Worm (Caenorhabditis elegans) whole organism, L4 larva: Measurements from ENCODE around the gene Y45F3A.5.

Source experiments
- F37D6.2 ChIP-seq: sonication (generic microtip); optimal IDR thresholded peaks from 2 replicates; lab custom pipeline; 2016; ENCODE audit warnings: mild to moderate bottlenecking, missing genetic modification characterization, missing compliant biosample characterization
- F44E2.7 ChIP-seq: fragments of 200-800 bp; sonication (Bioruptor generic); IDR thresholded peaks from 2 replicates; pipeline ENCODE4 v2.1.2; 2022; ENCODE audit warnings: missing genetic modification characterization, missing compliant biosample characterization
- R02D3.7 ChIP-seq: fragments of 150-350 bp; sonication (generic microtip); optimal IDR thresholded peaks from 3 replicates; lab custom pipeline; 2014; ENCODE audit warnings: missing biosample characterization, missing genetic modification characterization
- Y5F2A.4 ChIP-seq: fragments of 200-800 bp; sonication (Bioruptor generic); optimal IDR thresholded peaks from 2 replicates; lab custom pipeline; 2018; ENCODE audit warnings: mild to moderate bottlenecking, missing genetic modification characterization, missing compliant biosample characterization
- Y75B8A.6 ChIP-seq: fragments of 200-800 bp; sonication (Bioruptor generic); IDR thresholded peaks from 2 replicates; pipeline ENCODE4 v1.3.6; 2022; ENCODE audit warnings: missing genetic modification reagents, missing genetic modification characterization, missing compliant biosample characterization
- aha-1 ChIP-seq: fragments of 150-350 bp; peaks from one replicate; lab custom pipeline; 2014; ENCODE audit warnings: missing biosample characterization, missing genetic modification characterization
- attf-4 ChIP-seq: sonication (generic microtip); optimal IDR thresholded peaks from 3 replicates; lab custom pipeline; 2017; ENCODE audit warnings: missing biosample characterization, missing genetic modification characterization
- ceh-20 ChIP-seq: fragments of 200-800 bp; sonication (Bioruptor generic); IDR thresholded peaks from 2 replicates; pipeline ENCODE4 v1.3.6; 2022; ENCODE audit warnings: missing genetic modification reagents, missing genetic modification characterization, missing compliant biosample characterization
- ceh-32 ChIP-seq: sonication (generic microtip); optimal IDR thresholded peaks from 2 replicates; lab custom pipeline; 2016; ENCODE audit warnings: mild to moderate bottlenecking, missing genetic modification characterization, missing compliant biosample characterization; ENCODE audit not compliant: poor library complexity
- ceh-44 ChIP-seq: fragments of 200-800 bp; sonication (Bioruptor generic); IDR thresholded peaks from 2 replicates; pipeline ENCODE4 v1.3.6; 2022; ENCODE audit warnings: missing genetic modification reagents, missing genetic modification characterization, missing compliant biosample characterization
- ceh-82 ChIP-seq: sonication (generic microtip); optimal IDR thresholded peaks from 2 replicates; lab custom pipeline; 2017; ENCODE audit warnings: missing biosample characterization, missing genetic modification characterization
- daf-16 ChIP-seq, 3 experiments: sonication (generic microtip); optimal IDR thresholded peaks; 2 replicates each; lab custom pipeline; 2016 to 2017; ENCODE audit warnings: missing genetic modification characterization in 3 of 3, missing genetic modification reagents in 3 of 3, mild to moderate bottlenecking in 2 of 3, missing compliant biosample characterization in 2 of 3, missing biosample characterization in 1 of 3, moderate library complexity in 1 of 3
- dmd-6 ChIP-seq: fragments of 200-800 bp; sonication (Bioruptor generic); IDR thresholded peaks from 2 replicates; pipeline ENCODE4 v1.3.6; 2022; ENCODE audit warnings: missing genetic modification reagents, missing genetic modification characterization, missing compliant biosample characterization
- dmd-8 ChIP-seq: fragments of 200-800 bp; sonication (Bioruptor generic); IDR thresholded peaks from 2 replicates; pipeline ENCODE4 v1.3.6; 2022; ENCODE audit warnings: missing genetic modification characterization, missing compliant biosample characterization
- dmd-9 ChIP-seq: fragments of 200-800 bp; sonication (Bioruptor generic); IDR thresholded peaks from 2 replicates; pipeline ENCODE4 v1.3.6; 2022; ENCODE audit warnings: missing genetic modification reagents, missing genetic modification characterization, missing compliant biosample characterization
- dpl-1 ChIP-seq: fragments of 150-350 bp; optimal IDR thresholded peaks from 2 replicates; lab custom pipeline; 2014; ENCODE audit warnings: missing biosample characterization, missing genetic modification reagents, missing genetic modification characterization
- duxl-1 ChIP-seq: sonication (generic microtip); optimal IDR thresholded peaks from 2 replicates; lab custom pipeline; 2016; ENCODE audit warnings: mild to moderate bottlenecking, missing genetic modification characterization, moderate library complexity, missing compliant biosample characterization; ENCODE audit not compliant: poor library complexity
- egl-27 ChIP-seq: sonication (generic microtip); optimal IDR thresholded peaks from 3 replicates; lab custom pipeline; 2017; ENCODE audit warnings: missing biosample characterization, missing genetic modification reagents, missing genetic modification characterization
- egl-43 ChIP-seq: fragments of 200-800 bp; sonication (Bioruptor generic); IDR thresholded peaks from 2 replicates; pipeline ENCODE4 v1.3.6; 2022; ENCODE audit warnings: missing genetic modification reagents, missing genetic modification characterization, missing compliant biosample characterization
- hif-1 ChIP-seq, 2 experiments: sonication (generic microtip); optimal IDR thresholded peaks; 2 replicates each; lab custom pipeline; 2016 to 2017; ENCODE audit warnings: missing compliant biosample characterization in 2 of 2, missing genetic modification characterization in 2 of 2, missing genetic modification reagents in 2 of 2, missing genotype in 2 of 2, mild to moderate bottlenecking in 1 of 2
- hlh-30 ChIP-seq: sonication (generic microtip); optimal IDR thresholded peaks from 2 replicates; lab custom pipeline; 2017; ENCODE audit warnings: antibody characterized with exemption, mild to moderate bottlenecking, missing genetic modification characterization, missing compliant biosample characterization; ENCODE audit not compliant: insufficient read depth
- hmg-1.1 ChIP-seq: fragments of 200-800 bp; sonication (Bioruptor generic); IDR thresholded peaks from 2 replicates; pipeline ENCODE4 v1.3.6; 2022; ENCODE audit warnings: missing genetic modification reagents, missing genetic modification characterization, missing compliant biosample characterization
- lim-7 ChIP-seq: fragments of 200-800 bp; sonication (Bioruptor generic); IDR thresholded peaks from 2 replicates; pipeline ENCODE4 v1.3.6; 2022; ENCODE audit warnings: missing genetic modification characterization, missing compliant biosample characterization
- lin-1 ChIP-seq: fragments of 200-800 bp; sonication (Bioruptor generic); IDR thresholded peaks from 2 replicates; pipeline ENCODE4 v1.3.6; 2022; ENCODE audit warnings: missing genetic modification reagents, missing genetic modification characterization, missing compliant biosample characterization
- lin-15B ChIP-seq: fragments of 150-350 bp; sonication (generic microtip); optimal IDR thresholded peaks from 3 replicates; lab custom pipeline; 2014; ENCODE audit warnings: missing biosample characterization, missing genetic modification characterization
- lin-38 ChIP-seq: fragments of 200-800 bp; sonication (Bioruptor generic); IDR thresholded peaks from 2 replicates; pipeline ENCODE4 v1.3.6; 2022; ENCODE audit warnings: missing genetic modification reagents, missing genetic modification characterization, missing compliant biosample characterization
- mdl-1 ChIP-seq, 2 experiments: fragments of 150-350 bp in 1 of 2; sonication (generic microtip) in 1 of 2; optimal IDR thresholded peaks; 2 replicates each; lab custom pipeline; 2014 to 2017; ENCODE audit warnings: missing biosample characterization in 2 of 2, missing genetic modification characterization in 2 of 2
- mxl-2 ChIP-seq: fragments of 200-800 bp; sonication (Bioruptor generic); conservative IDR thresholded peaks from 2 replicates; pipeline ENCODE4 v1.3.6; 2022; ENCODE audit warnings: missing genetic modification reagents, missing genetic modification characterization, missing compliant biosample characterization
- nhr-11 ChIP-seq: fragments of 150-350 bp; optimal IDR thresholded peaks from 2 replicates; lab custom pipeline; 2014; ENCODE audit warnings: missing biosample characterization, missing genetic modification characterization
- nhr-237 ChIP-seq: sonication (generic microtip); optimal IDR thresholded peaks from 2 replicates; lab custom pipeline; 2017; ENCODE audit warnings: missing biosample characterization, missing genetic modification characterization
- nhr-28 ChIP-seq: fragments of 150-350 bp; optimal IDR thresholded peaks from 2 replicates; lab custom pipeline; 2014; ENCODE audit warnings: missing biosample characterization, missing genetic modification characterization
- nhr-41 ChIP-seq: fragments of 200-800 bp; sonication (Bioruptor generic); IDR thresholded peaks from 2 replicates; pipeline ENCODE4 v1.3.6; 2022; ENCODE audit warnings: missing genetic modification reagents, missing genetic modification characterization, missing compliant biosample characterization
- nhr-6 ChIP-seq: fragments of 150-350 bp; optimal IDR thresholded peaks from 2 replicates; lab custom pipeline; 2014; ENCODE audit warnings: missing biosample characterization, missing genetic modification characterization
- nhr-77 ChIP-seq: fragments of 150-350 bp; optimal IDR thresholded peaks from 2 replicates; lab custom pipeline; 2014; ENCODE audit warnings: missing biosample characterization, missing genetic modification characterization
- pqm-1 ChIP-seq: sonication (generic microtip); optimal IDR thresholded peaks from 2 replicates; lab custom pipeline; 2017; ENCODE audit warnings: missing biosample characterization, missing genetic modification characterization
- sdz-12 ChIP-seq: fragments of 200-800 bp; sonication (Bioruptor generic); optimal IDR thresholded peaks from 2 replicates; lab custom pipeline; 2018; ENCODE audit warnings: mild to moderate bottlenecking, missing genetic modification characterization, missing compliant biosample characterization
- skn-1 ChIP-seq: fragments of 150-350 bp; optimal IDR thresholded peaks from 2 replicates; lab custom pipeline; 2014; ENCODE audit warnings: missing biosample characterization, missing genetic modification characterization
- snpc-4 ChIP-seq: fragments of 150-350 bp; optimal IDR thresholded peaks from 2 replicates; lab custom pipeline; 2014; ENCODE audit warnings: missing biosample characterization, missing genetic modification characterization
- spr-1 ChIP-seq: sonication (generic microtip); optimal IDR thresholded peaks from 2 replicates; lab custom pipeline; 2016; ENCODE audit warnings: mild to moderate bottlenecking, missing genetic modification characterization, missing compliant biosample characterization
- spr-3 ChIP-seq: fragments of 200-800 bp; sonication (Bioruptor generic); optimal IDR thresholded peaks from 2 replicates; lab custom pipeline; 2018; ENCODE audit warnings: mild to moderate bottlenecking, missing genetic modification characterization, missing compliant biosample characterization
- tra-1 ChIP-seq: fragments of 200-800 bp; sonication (Bioruptor generic); IDR thresholded peaks from 2 replicates; pipeline ENCODE4 v1.3.6; 2022; ENCODE audit warnings: missing genetic modification reagents, missing genetic modification characterization, missing compliant biosample characterization
- unc-62 ChIP-seq, 3 experiments: fragments of 150-350 bp in 1 of 3; sonication (generic microtip); optimal IDR thresholded peaks in 2 of 3; peaks in 1 of 3; 1 replicate in 1 of 3; 2 replicates in 2 of 3; lab custom pipeline; 2014 to 2017; ENCODE audit warnings: missing biosample characterization in 3 of 3, missing genetic modification characterization in 3 of 3, missing genetic modification reagents in 3 of 3, missing genotype in 1 of 3
- zag-1 ChIP-seq: fragments of 150-350 bp; optimal IDR thresholded peaks from 2 replicates; lab custom pipeline; 2014; ENCODE audit warnings: missing biosample characterization, missing genetic modification characterization
- zfp-2 ChIP-seq: sonication (generic microtip); optimal IDR thresholded peaks from 2 replicates; lab custom pipeline; 2016; ENCODE audit warnings: mild to moderate bottlenecking, missing genetic modification characterization, missing compliant biosample characterization
- ztf-7 ChIP-seq: fragments of 150-350 bp; optimal IDR thresholded peaks from 2 replicates; lab custom pipeline; 2014; ENCODE audit warnings: missing biosample characterization, missing genetic modification characterization

Gene Y45F3A.5

DNA sequence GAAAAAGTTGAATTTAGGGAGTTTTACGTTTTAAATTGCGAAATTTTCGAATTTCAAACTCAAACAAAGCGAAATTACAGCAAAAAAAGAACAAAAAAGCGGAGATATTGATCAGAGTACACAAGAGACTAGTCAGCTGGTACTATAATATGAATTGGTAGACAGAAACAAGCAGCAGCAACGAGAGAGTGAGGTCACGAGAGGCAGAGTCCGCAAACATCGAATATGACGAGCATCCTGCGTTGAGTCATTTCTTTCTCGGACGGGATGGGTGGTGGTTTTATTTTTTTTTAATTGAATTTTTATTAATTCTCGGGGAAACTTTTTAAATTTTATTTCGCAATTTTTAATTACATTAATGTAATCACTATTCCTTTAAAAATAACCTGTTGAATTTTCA, 13.6 kb upstream of the Y45F3A.5 start (continued):
- peak in 1 of 2 experiments; percentile 78 for TF ChIP-seq unc-62 (GFP tag; optimal IDR thresholded peaks at IDR 0.05 in 1 of 2; lab: Kevin White, UChicago)
- TF ChIP-seq unc-62 (tag; optimal IDR thresholded peaks at IDR 0.05; lab: Kevin White, UChicago): no peak
- peak; percentile 80 for TF ChIP-seq nhr-28
- TF ChIP-seq duxl-1 (tag; lab: Kevin White, UChicago): peak; percentile 31
- no peak for TF ChIP-seq ceh-20
- peak; percentile 62 for TF ChIP-seq lin-38 (GFP tag; lab: Robert Waterston, UW)
- peak; percentile 40 for TF ChIP-seq nhr-11 (tag; lab: Kevin White, UChicago)
- TF ChIP-seq lin-15B: no peak
- no peak for TF ChIP-seq nhr-237 (tag; lab: Kevin White, UChicago)
- no peak for TF ChIP-seq F37D6.2 (tag; lab: Kevin White, UChicago)
- no peak for TF ChIP-seq ceh-32 (tag; lab: Kevin White, UChicago)
- no peak for TF ChIP-seq zfp-2 (tag; lab: Kevin White, UChicago)
- no peak for TF ChIP-seq spr-1 (tag; lab: Kevin White, UChicago)
- TF ChIP-seq lim-7 (GFP tag; lab: Robert Waterston, UW): no peak
- TF ChIP-seq tra-1 (GFP tag; lab: Robert Waterston, UW): no peak
- peak; percentile 52; the same call in 1 of the 2 replicates for TF ChIP-seq dmd-6 (GFP tag; lab: Robert Waterston, UW)
- TF ChIP-seq spr-3 (GFP tag; lab: Kevin White, UChicago): no peak
- no peak for TF ChIP-seq lin-1
- TF ChIP-seq ztf-7 (tag; lab: Kevin White, UChicago): peak; percentile 13
- TF ChIP-seq attf-4 (tag; lab: Kevin White, UChicago): no peak
- no peak for TF ChIP-seq Y75B8A.6
- TF ChIP-seq nhr-77 (tag; lab: Kevin White, UChicago): peak; percentile 14
- TF ChIP-seq egl-43 (GFP tag; lab: Robert Waterston, UW): no peak
- no peak for TF ChIP-seq mxl-2 (GFP tag; lab: Robert Waterston, UW)
- TF ChIP-seq daf-16 (GFP tag; optimal IDR thresholded peaks at IDR 0.05; lab: Kevin White, UChicago): no peak
- TF ChIP-seq daf-16 (tag; optimal IDR thresholded peaks at IDR 0.05; lab: Kevin White, UChicago): peak; percentile 70
- peak; percentile 70 for TF ChIP-seq dpl-1 (GFP tag; lab: Kevin White, UChicago)
- TF ChIP-seq mdl-1 (tag; optimal IDR thresholded peaks at IDR 0.05; lab: Kevin White, UChicago): peak in 1 of 2 experiments; percentile 50
- peak in 1 of 2 experiments; percentile 44 for TF ChIP-seq hif-1 (tag; optimal IDR thresholded peaks at IDR 0.05; lab: Kevin White, UChicago)
- no peak for TF ChIP-seq ceh-82
- no peak for TF ChIP-seq egl-27 (tag; lab: Kevin White, UChicago)
- no peak for TF ChIP-seq Y5F2A.4
- peak; percentile 94 for TF ChIP-seq aha-1 (tag; lab: Kevin White, UChicago)
- TF ChIP-seq hlh-30 (tag; lab: Kevin White, UChicago): peak; percentile 99
- no peak for TF ChIP-seq dmd-8 (GFP tag; lab: Robert Waterston, UW)
- no peak for TF ChIP-seq snpc-4 (tag; lab: Kevin White, UChicago)
- TF ChIP-seq F44E2.7 (GFP tag; lab: Robert Waterston, UW): no peak
- TF ChIP-seq dmd-9 (GFP tag; lab: Robert Waterston, UW): no peak
- no peak for TF ChIP-seq pqm-1 (tag; lab: Kevin White, UChicago)
- no peak for TF ChIP-seq sdz-12
- TF ChIP-seq hmg-1.1 (GFP tag; lab: Robert Waterston, UW): peak; percentile 74
- TF ChIP-seq nhr-6 (tag; lab: Kevin White, UChicago): peak; percentile 84
- no peak for TF ChIP-seq skn-1 (tag; lab: Kevin White, UChicago)
- TF ChIP-seq R02D3.7 (tag; lab: Kevin White, UChicago): no peak
- no peak for TF ChIP-seq ceh-44
- no peak for TF ChIP-seq zag-1 (tag; lab: Kevin White, UChicago)
- no peak for TF ChIP-seq nhr-41 (GFP tag; lab: Robert Waterston, UW)
- TF ChIP-seq, all 104 proteins: peak for 27
